Worm (Caenorhabditis elegans) whole organism, L3 larva: ENCODE results near the gene nspf-3.

Experiments
- R02D3.7 ChIP-seq: fragments of 150-350 bp; optimal IDR thresholded peaks from 2 replicates; lab custom pipeline; 2014; ENCODE audit warnings: missing biosample characterization, missing genetic modification characterization
- ZK546.5 ChIP-seq: sonication (generic microtip); optimal IDR thresholded peaks from 2 replicates; lab custom pipeline; 2017; ENCODE audit warnings: missing biosample characterization, missing genetic modification characterization
- aly-2 ChIP-seq: fragments of 150-350 bp; optimal IDR thresholded peaks from 2 replicates; lab custom pipeline; 2014; ENCODE audit warnings: missing biosample characterization, missing genetic modification characterization
- ama-1 ChIP-seq: fragments of 150-350 bp; optimal IDR thresholded peaks from 2 replicates; lab custom pipeline; 2018
- ceh-16 ChIP-seq: sonication (generic microtip); optimal IDR thresholded peaks from 2 replicates; lab custom pipeline; 2017; ENCODE audit warnings: missing biosample characterization, missing genetic modification characterization
- ceh-28 ChIP-seq: fragments of 150-350 bp; optimal IDR thresholded peaks from 2 replicates; lab custom pipeline; 2014; ENCODE audit warnings: missing biosample characterization, missing genetic modification reagents, missing genetic modification characterization
- ceh-82 ChIP-seq: fragments of 150-350 bp; optimal IDR thresholded peaks from 2 replicates; lab custom pipeline; 2014; ENCODE audit warnings: missing biosample characterization, missing genetic modification characterization
- ceh-9 ChIP-seq: sonication (generic microtip); optimal IDR thresholded peaks from 2 replicates; lab custom pipeline; 2018; ENCODE audit warnings: missing biosample characterization, missing genetic modification characterization
- egl-27 ChIP-seq: sonication (generic microtip); optimal IDR thresholded peaks from 4 replicates; lab custom pipeline; 2017; ENCODE audit warnings: missing biosample characterization, missing genetic modification reagents, missing genetic modification characterization
- elt-1 ChIP-seq: fragments of 150-350 bp; optimal IDR thresholded peaks from 2 replicates; lab custom pipeline; 2014; ENCODE audit warnings: missing biosample characterization, missing genetic modification characterization
- elt-3 ChIP-seq, 3 experiments: fragments of 150-350 bp in 1 of 3; sonication (generic microtip) in 2 of 3; optimal IDR thresholded peaks; 2 replicates in 2 of 3; 4 replicates in 1 of 3; lab custom pipeline; 2014 to 2017; ENCODE audit warnings: missing biosample characterization in 3 of 3, missing genetic modification characterization in 3 of 3
- eor-1 ChIP-seq, 2 experiments: fragments of 150-350 bp; optimal IDR thresholded peaks; 2 replicates each; lab custom pipeline; 2014 to 2018; ENCODE audit warnings: missing biosample characterization in 2 of 2, missing genetic modification characterization in 2 of 2
- fkh-10 ChIP-seq: sonication (generic microtip); optimal IDR thresholded peaks from 2 replicates; lab custom pipeline; 2017; ENCODE audit warnings: missing biosample characterization, missing genetic modification reagents, missing genetic modification characterization
- fkh-2 ChIP-seq: fragments of 150-350 bp; optimal IDR thresholded peaks from 2 replicates; lab custom pipeline; 2014; ENCODE audit warnings: missing biosample characterization, missing genetic modification reagents, missing genetic modification characterization
- hmg-11 ChIP-seq: sonication (generic microtip); optimal IDR thresholded peaks from 2 replicates; lab custom pipeline; 2016; ENCODE audit warnings: missing genetic modification characterization, missing compliant biosample characterization
- jun-1 ChIP-seq: fragments of 150-350 bp; optimal IDR thresholded peaks from 2 replicates; lab custom pipeline; 2014; ENCODE audit warnings: missing biosample characterization, missing genetic modification reagents, missing genetic modification characterization
- lin-39 ChIP-seq: fragments of 150-350 bp; optimal IDR thresholded peaks from 2 replicates; lab custom pipeline; 2018; ENCODE audit warnings: missing biosample characterization, missing genetic modification reagents, missing genetic modification characterization
- mdl-1 ChIP-seq: fragments of 150-350 bp; optimal IDR thresholded peaks from 2 replicates; lab custom pipeline; 2014; ENCODE audit warnings: missing biosample characterization, missing genetic modification characterization
- mml-1 ChIP-seq: fragments of 150-350 bp; sonication (generic microtip); optimal IDR thresholded peaks from 3 replicates; lab custom pipeline; 2014; ENCODE audit warnings: missing biosample characterization, missing genetic modification characterization
- nfya-1 ChIP-seq: sonication (generic microtip); optimal IDR thresholded peaks from 2 replicates; lab custom pipeline; 2017; ENCODE audit warnings: missing genetic modification characterization, mild to moderate bottlenecking, missing compliant biosample characterization, antibody characterized with exemption, moderate library complexity; ENCODE audit not compliant: insufficient read depth
- nhr-11 ChIP-seq: fragments of 150-350 bp; optimal IDR thresholded peaks from 2 replicates; lab custom pipeline; 2014; ENCODE audit warnings: missing biosample characterization, missing genetic modification characterization
- nhr-12 ChIP-seq: fragments of 150-350 bp; optimal IDR thresholded peaks from 2 replicates; lab custom pipeline; 2014; ENCODE audit warnings: missing biosample characterization, missing genetic modification characterization
- nhr-23 ChIP-seq: fragments of 150-350 bp; optimal IDR thresholded peaks from 2 replicates; lab custom pipeline; 2014; ENCODE audit warnings: missing biosample characterization, missing genetic modification reagents, missing genetic modification characterization
- nhr-25 ChIP-seq: sonication (generic microtip); optimal IDR thresholded peaks from 2 replicates; lab custom pipeline; 2017; ENCODE audit warnings: missing biosample characterization, missing genetic modification characterization
- nhr-43 ChIP-seq: sonication (generic microtip); optimal IDR thresholded peaks from 2 replicates; lab custom pipeline; 2016; ENCODE audit warnings: mild to moderate bottlenecking, missing genetic modification characterization, missing compliant biosample characterization; ENCODE audit not compliant: poor library complexity, severe bottlenecking
- nhr-67 ChIP-seq: fragments of 150-350 bp; optimal IDR thresholded peaks from 2 replicates; lab custom pipeline; 2014; ENCODE audit warnings: missing biosample characterization, missing genetic modification characterization
- nhr-76 ChIP-seq: fragments of 150-350 bp; sonication (generic microtip); optimal IDR thresholded peaks from 5 replicates; lab custom pipeline; 2014; ENCODE audit warnings: missing biosample characterization, missing genetic modification characterization
- nhr-77 ChIP-seq: fragments of 150-350 bp; optimal IDR thresholded peaks from 2 replicates; lab custom pipeline; 2014; ENCODE audit warnings: missing biosample characterization, missing genetic modification characterization
- pha-4 ChIP-seq: fragments of 150-350 bp; optimal IDR thresholded peaks from 2 replicates; lab custom pipeline; 2014; ENCODE audit warnings: missing biosample characterization, missing genetic modification reagents, missing genetic modification characterization
- pqm-1 ChIP-seq: fragments of 150-350 bp; optimal IDR thresholded peaks from 2 replicates; lab custom pipeline; 2017; ENCODE audit warnings: missing biosample characterization, missing genetic modification characterization, inconsistent platforms
- sea-2 ChIP-seq: fragments of 150-350 bp; sonication (generic microtip); optimal IDR thresholded peaks from 4 replicates; lab custom pipeline; 2014; ENCODE audit warnings: missing biosample characterization, missing genetic modification reagents, missing genetic modification characterization
- skn-1 ChIP-seq: fragments of 150-350 bp; optimal IDR thresholded peaks from 2 replicates; lab custom pipeline; 2014; ENCODE audit warnings: missing biosample characterization, missing genetic modification characterization
- snpc-4 ChIP-seq: fragments of 150-350 bp; optimal IDR thresholded peaks from 2 replicates; lab custom pipeline; 2014; ENCODE audit warnings: missing biosample characterization, missing genetic modification characterization
- tbx-2 ChIP-seq: sonication (generic microtip); optimal IDR thresholded peaks from 2 replicates; lab custom pipeline; 2016; ENCODE audit warnings: mild to moderate bottlenecking, missing genetic modification characterization, missing compliant biosample characterization
- unc-39 ChIP-seq: sonication (generic microtip); optimal IDR thresholded peaks from 4 replicates; lab custom pipeline; 2017; ENCODE audit warnings: missing biosample characterization, missing genetic modification characterization
- unc-62 ChIP-seq: fragments of 150-350 bp; sonication (generic microtip); optimal IDR thresholded peaks from 4 replicates; lab custom pipeline; 2014; ENCODE audit warnings: missing biosample characterization, missing genetic modification reagents, missing genetic modification characterization
- ztf-11 ChIP-seq: fragments of 150-350 bp; optimal IDR thresholded peaks from 2 replicates; lab custom pipeline; 2014; ENCODE audit warnings: missing biosample characterization, missing genetic modification characterization
- ztf-4 ChIP-seq: fragments of 150-350 bp; optimal IDR thresholded peaks from 2 replicates; lab custom pipeline; 2014; ENCODE audit warnings: missing biosample characterization, missing genetic modification characterization

The nspf-3 gene

DNA sequence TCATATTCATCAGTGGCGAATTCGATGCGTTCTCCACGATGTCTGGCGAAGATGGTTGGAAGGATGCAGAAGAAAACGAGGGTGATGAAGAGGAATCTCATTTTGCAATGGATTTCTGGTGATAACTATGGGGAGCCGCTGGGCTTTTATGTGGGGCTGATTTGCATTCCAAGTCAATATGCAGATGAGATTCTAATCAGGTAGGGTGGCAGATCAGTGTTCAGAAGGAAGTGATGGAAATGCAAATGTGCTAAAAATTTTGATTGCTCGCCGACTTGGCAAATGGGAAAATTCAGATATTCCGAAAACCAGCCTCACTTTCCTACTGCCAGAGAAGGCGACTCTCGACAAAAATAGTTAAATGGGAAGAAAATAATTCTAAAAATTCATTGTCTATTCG, at the start of gene nspf-3:
Gene nspf-3 (minus strand): TSS at position 101 of the 400 bp plus-strand sequence.
- TF ChIP-seq aly-2 (tag; lab: Kevin White, UChicago) = no peak
- TF ChIP-seq nhr-23 (tag; lab: Kevin White, UChicago) = no peak
- TF ChIP-seq eor-1 (tag; optimal IDR thresholded peaks at IDR 0.05; lab: Kevin White, UChicago) = no peak
- TF ChIP-seq R02D3.7 (tag; lab: Kevin White, UChicago) = no peak
- TF ChIP-seq ama-1 (lab: Kevin White, UChicago) = no peak
- TF ChIP-seq unc-39 (tag; lab: Kevin White, UChicago) = no peak
- no peak for TF ChIP-seq snpc-4
- TF ChIP-seq nhr-12 (tag; lab: Kevin White, UChicago) = no peak
- no peak for TF ChIP-seq egl-27 (tag; lab: Kevin White, UChicago)
- no peak for TF ChIP-seq pha-4 (tag; lab: Kevin White, UChicago)
- no peak for TF ChIP-seq lin-39 (tag; lab: Kevin White, UChicago)
- TF ChIP-seq ceh-9 = no peak
- no peak for TF ChIP-seq nhr-43 (tag; lab: Kevin White, UChicago)
- no peak for TF ChIP-seq nhr-76 (tag; lab: Kevin White, UChicago)
- TF ChIP-seq nfya-1 = no peak

DNA sequence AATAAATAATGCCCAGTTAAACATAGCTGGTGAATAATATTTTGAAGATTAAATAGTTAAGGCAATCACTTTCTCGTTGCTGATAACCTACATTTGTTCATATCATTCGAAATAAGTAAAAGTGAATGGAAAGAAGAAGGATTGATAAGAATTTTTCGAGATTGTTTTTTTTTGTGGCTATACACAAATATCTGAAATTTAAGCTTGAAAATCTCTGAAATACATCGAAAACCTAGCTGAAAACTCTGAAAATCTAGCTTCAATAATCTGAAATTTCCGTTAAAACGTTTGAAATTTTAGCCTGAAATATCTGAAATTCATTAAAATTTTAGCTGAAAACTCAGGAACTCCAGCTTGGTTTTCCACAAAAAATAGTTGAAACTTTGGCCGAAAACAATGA, 49.6 kb upstream of the nspf-3 start, which contains the start of gene T05A8.6:
Gene T05A8.6 (minus strand): TSS at position 101 of the 400 bp plus-strand sequence.
- TF ChIP-seq elt-1 (no peak), R02D3.7 (tag; lab: Kevin White, UChicago) (no peak), pqm-1 (tag; lab: Kevin White, UChicago) (no peak), fkh-2 (tag; lab: Kevin White, UChicago) (no peak), tbx-2 (no peak), sea-2 (GFP tag; lab: Kevin White, UChicago) (no peak), ZK546.5 (tag; lab: Kevin White, UChicago) (no peak), nhr-67 (no peak), snpc-4 (no peak), nhr-25 (no peak), nhr-77 (tag; lab: Kevin White, UChicago) (no peak), skn-1 (no peak), ztf-4 (tag; lab: Kevin White, UChicago) (no peak), mml-1 (no peak), nhr-76 (tag; lab: Kevin White, UChicago) (no peak)

DNA sequence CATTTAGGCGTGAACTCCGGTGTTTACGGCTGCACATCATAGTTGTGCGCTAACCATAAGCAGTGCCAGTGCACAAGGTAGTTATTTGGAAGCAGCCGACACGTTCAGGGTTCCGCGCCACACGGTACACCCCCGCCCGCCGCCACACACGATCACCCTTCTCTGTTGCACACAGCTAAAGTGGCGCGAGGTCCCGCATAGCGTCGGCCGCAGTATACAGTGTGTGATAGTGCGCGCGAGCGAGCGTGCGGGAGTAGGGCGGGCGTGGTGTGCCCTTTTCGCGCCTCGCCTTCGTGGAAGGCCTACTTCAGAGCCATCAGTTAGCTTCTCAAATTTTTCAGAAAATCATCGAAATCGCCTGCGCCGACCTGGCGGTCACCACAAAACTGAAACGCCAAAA, 47.0 kb upstream of the nspf-3 start:
- TF ChIP-seq mdl-1 (tag; lab: Kevin White, UChicago) = no peak
- TF ChIP-seq unc-62 (GFP tag; lab: Kevin White, UChicago) = no peak
- TF ChIP-seq egl-27 (tag; lab: Kevin White, UChicago) = no peak
- no peak for TF ChIP-seq lin-39 (tag; lab: Kevin White, UChicago)
- TF ChIP-seq ZK546.5 (tag; lab: Kevin White, UChicago) = no peak

DNA sequence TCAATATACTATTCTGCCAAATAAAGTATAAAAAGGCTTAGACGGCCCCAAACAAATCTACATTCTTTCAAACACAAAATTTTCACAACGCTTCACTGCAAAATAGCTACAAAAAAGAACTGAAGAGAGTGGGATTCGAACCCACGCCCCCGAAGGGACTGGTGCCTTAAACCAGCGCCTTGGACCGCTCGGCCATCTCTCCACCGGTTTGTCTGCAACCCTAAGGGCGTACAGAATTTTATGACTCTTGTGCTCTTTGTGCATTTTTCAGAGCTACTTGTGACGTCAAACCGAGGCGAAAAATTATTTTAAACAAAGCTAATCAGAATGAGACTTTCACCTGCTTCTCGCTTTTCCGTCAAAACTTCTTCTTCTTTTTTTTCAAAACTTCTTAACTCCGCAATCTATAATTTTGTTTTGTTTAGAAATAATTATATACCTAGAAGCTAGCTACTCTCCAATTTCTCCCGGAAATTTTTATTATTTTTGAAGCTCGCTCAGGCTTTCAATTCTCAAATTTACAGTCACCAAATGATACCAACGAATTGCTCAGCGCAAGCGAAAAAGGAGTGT, 46.3 kb upstream of the nspf-3 start, which contains the start of gene T05A8.8:
Gene T05A8.8 (plus strand): TSS at position 523 of the 573 bp plus-strand sequence.
- TF ChIP-seq pqm-1 (tag; lab: Kevin White, UChicago) (no peak), nhr-43 (tag; lab: Kevin White, UChicago) (no peak), fkh-10 (GFP tag; lab: Kevin White, UChicago) (no peak), nhr-11 (no peak)

DNA sequence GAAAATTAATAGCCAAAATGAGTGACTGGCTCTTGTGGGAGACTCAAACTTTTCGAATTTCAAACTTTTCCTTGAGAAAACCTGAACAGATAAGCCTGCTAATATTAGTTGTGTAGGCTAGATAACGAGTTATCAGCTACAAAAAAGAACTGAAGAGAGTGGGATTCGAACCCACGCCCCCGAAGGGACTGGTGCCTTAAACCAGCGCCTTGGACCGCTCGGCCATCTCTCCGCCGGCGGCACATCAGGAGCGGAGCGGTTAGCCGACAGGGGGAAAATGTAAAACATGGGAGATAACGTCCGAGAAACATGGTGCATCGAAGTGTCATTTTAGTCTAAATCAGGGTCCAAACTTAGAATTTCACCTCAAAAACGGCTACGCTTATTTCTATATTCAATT, 45.7 kb upstream of the nspf-3 start:
- TF ChIP-seq fkh-10 (GFP tag; lab: Kevin White, UChicago) = no peak
- no peak for TF ChIP-seq mml-1
- TF ChIP-seq R02D3.7 (tag; lab: Kevin White, UChicago) = no peak
- TF ChIP-seq hmg-11 (tag; lab: Kevin White, UChicago) = no peak
- TF ChIP-seq jun-1 (tag; lab: Kevin White, UChicago) = no peak

DNA sequence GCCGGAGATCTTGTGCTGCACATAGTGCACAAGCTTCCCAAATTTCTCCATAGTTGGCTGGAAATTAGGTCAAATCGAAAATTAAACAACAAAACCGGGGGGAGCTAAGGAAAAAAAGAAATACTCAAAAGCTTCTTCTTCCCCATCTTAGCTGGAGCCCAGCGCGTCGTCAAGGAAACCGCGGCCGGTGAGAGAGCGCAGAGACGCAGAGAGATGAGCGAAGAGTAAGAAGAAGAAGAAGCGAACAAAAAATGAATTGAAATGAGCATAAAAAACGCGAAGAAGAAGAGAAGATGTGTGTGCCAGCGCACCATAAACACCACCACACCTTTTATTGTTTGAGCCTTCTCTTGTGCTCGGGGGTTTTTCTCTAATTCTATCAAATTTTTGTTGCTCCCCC, 45.2 kb upstream of the nspf-3 start, which contains the start of gene wdr-31:
Gene wdr-31 (minus strand): TSS at position 101 of the 400 bp plus-strand sequence.
- TF ChIP-seq ceh-28 (tag; lab: Kevin White, UChicago) = no peak
- TF ChIP-seq R02D3.7 (tag; lab: Kevin White, UChicago) = no peak
- no peak for TF ChIP-seq elt-3 (tag; optimal IDR thresholded peaks at IDR 0.05; lab: Kevin White, UChicago)
- no peak for TF ChIP-seq nhr-23 (tag; lab: Kevin White, UChicago)
- no peak for TF ChIP-seq unc-39 (tag; lab: Kevin White, UChicago)
- no peak for TF ChIP-seq ceh-16
- no peak for TF ChIP-seq hmg-11 (tag; lab: Kevin White, UChicago)
- no peak for TF ChIP-seq tbx-2
- no peak for TF ChIP-seq ceh-82 (tag; lab: Kevin White, UChicago)
- no peak for TF ChIP-seq ZK546.5 (tag; lab: Kevin White, UChicago)
- no peak for TF ChIP-seq fkh-2 (tag; lab: Kevin White, UChicago)
- no peak for TF ChIP-seq eor-1 (tag; optimal IDR thresholded peaks at IDR 0.05; lab: Kevin White, UChicago)
- no peak for TF ChIP-seq pha-4 (tag; lab: Kevin White, UChicago)
- no peak for TF ChIP-seq ztf-11 (tag; lab: Kevin White, UChicago)
- no peak for TF ChIP-seq egl-27 (tag; lab: Kevin White, UChicago)
- no peak for TF ChIP-seq mml-1
- TF ChIP-seq, all 47 proteins: peak for 0
